1 fruit fly cellular context compared by ENCODE assay signal in the genomic region with DNA sequence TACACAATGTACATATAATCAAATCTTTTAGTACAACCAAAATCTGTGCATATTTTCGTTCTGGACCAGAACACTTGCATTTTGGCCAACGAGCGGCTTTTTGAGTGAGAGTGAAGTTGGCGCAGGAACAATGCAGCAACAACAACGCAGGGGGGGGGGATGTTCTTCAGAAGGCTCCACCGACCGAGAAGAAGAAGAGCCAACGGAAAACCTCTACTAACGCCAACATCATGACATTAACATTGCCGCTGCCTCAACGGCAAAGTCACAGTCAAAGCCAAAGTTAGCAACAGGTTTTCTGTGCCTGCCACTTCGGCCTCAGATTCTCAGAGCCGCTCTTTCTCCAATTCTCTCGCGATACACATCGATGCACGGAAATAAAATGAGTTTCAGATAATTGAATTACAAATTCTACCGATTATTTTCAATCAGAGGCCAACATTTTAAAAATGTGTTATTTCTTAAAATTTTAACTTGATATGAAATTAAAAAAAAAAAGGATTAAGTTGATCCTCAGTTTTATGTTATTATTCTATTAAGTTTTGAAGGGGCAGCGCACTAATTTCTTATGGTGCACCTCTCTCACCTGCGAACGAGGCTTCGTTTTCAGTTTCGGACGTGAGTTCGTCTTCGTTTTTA.
A peak's percentile ranks its signal among the peaks of the same experiment; 100 is the strongest.
TF ChIP-seq lines count a peak whose summit lies in the region.

No protein-coding gene starts in this region.

TF ChIP-seq in whole organism, embryonic, 481 proteins besides CTCF, POLR2A, EP300 and RAD21 (continued from another document):
- no peak for TF ChIP-seq lov (optimal IDR thresholded peaks at IDR 0.05; lab: Kevin White, UChicago)
- TF ChIP-seq lov (GFP tag; IDR thresholded peaks at IDR 0.05; lab: Robert Waterston, UW): 0 out of 3 replicates have a peak, but pooled peaks have one; percentile 25
- TF ChIP-seq BtbVII (GFP tag; optimal IDR thresholded peaks at IDR 0.05; lab: Kevin White, UChicago): peak; percentile 47
- peak; percentile 59 for TF ChIP-seq CG9817 (tag; optimal IDR thresholded peaks at IDR 0.05; lab: Kevin White, UChicago)
- TF ChIP-seq HLHmδ (GFP tag; optimal IDR thresholded peaks at IDR 0.05; lab: Kevin White, UChicago): no peak
- TF ChIP-seq CG8478 (optimal IDR thresholded peaks at IDR 0.05; lab: Kevin White, UChicago): no peak
- TF ChIP-seq B-H1 (GFP tag; IDR thresholded peaks at IDR 0.05; lab: Robert Waterston, UW): peak; percentile 43; the same call in 2 of the 3 replicates
- TF ChIP-seq CHES-1-like (GFP tag; optimal IDR thresholded peaks at IDR 0.05; lab: Kevin White, UChicago): peak; percentile 51
- peak; percentile 64 for TF ChIP-seq ttk (GFP tag; IDR thresholded peaks at IDR 0.05; lab: Robert Waterston, UW)
- peak; percentile 49; the same call in 2 of the 3 replicates for TF ChIP-seq Aef1 (GFP tag; IDR thresholded peaks at IDR 0.05; lab: Robert Waterston, UW)
- peak; percentile 18 for TF ChIP-seq CG12744 (GFP tag; optimal IDR thresholded peaks at IDR 0.05; lab: Kevin White, UChicago)
- TF ChIP-seq CG11695 (GFP tag; IDR thresholded peaks at IDR 0.05; lab: Robert Waterston, UW): peak; percentile 78
- TF ChIP-seq CG10979 (tag; optimal IDR thresholded peaks at IDR 0.05; lab: Kevin White, UChicago): peak; percentile 91
- TF ChIP-seq Rfx (GFP tag; IDR thresholded peaks at IDR 0.05; lab: Robert Waterston, UW): peak; percentile 81
- peak; percentile 33; the same call in 1 of the 2 replicates for TF ChIP-seq CG8765 (GFP tag; IDR thresholded peaks at IDR 0.05; lab: Robert Waterston, UW)
